Worm (Caenorhabditis elegans): ENCODE results near the gene C09E7.8.

Gene C09E7.8

ce11 chrIII:6606022-6606467 is 47.7 kb upstream of the C09E7.8 start (continued):
- TF ChIP-seq dve-1 (tag; optimal IDR thresholded peaks at IDR 0.05; ENCODE audit: insufficient read depth), result peak; percentile 86
- TF ChIP-seq hlh-11 (tag; optimal IDR thresholded peaks at IDR 0.05), result peak; percentile 86
- peak; percentile 69 for TF ChIP-seq nhr-25 (tag; optimal IDR thresholded peaks at IDR 0.05; ENCODE audit: borderline replicate concordance, insufficient read depth)
- TF ChIP-seq F37D6.2 (tag; optimal IDR thresholded peaks at IDR 0.05), result peak; percentile 35
- TF ChIP-seq F10B5.3 (tag; optimal IDR thresholded peaks at IDR 0.05), result no peak
- TF ChIP-seq nhr-48 (tag; optimal IDR thresholded peaks at IDR 0.05), result peak; percentile 62
- peak; percentile 88 to 94 for TF ChIP-seq mdl-1 (tag; optimal IDR thresholded peaks at IDR 0.05)

- TF ChIP-seq mxl-3 (GFP tag; optimal IDR thresholded peaks at IDR 0.05) (no peak), ZK337.2 (GFP tag; IDR thresholded peaks at IDR 0.05) (0 out of 2 replicates have a peak, but pooled peaks have one; percentile 13)
Observed at ce11 chrIII:6605442-6605992, 47.1 kb upstream of the C09E7.8 start.

ce11 chrIII:6604317-6604716 is 45.9 kb upstream of the C09E7.8 start:
- TF ChIP-seq mep-1 (tag; optimal IDR thresholded peaks at IDR 0.05) (peak; percentile 14), F44E2.7 (GFP tag; IDR thresholded peaks at IDR 0.05) (no peak), pqm-1 (tag; optimal IDR thresholded peaks at IDR 0.05) (peak; percentile 39), Y75B8A.6 (GFP tag; IDR thresholded peaks at IDR 0.05) (no peak), dve-1 (tag; optimal IDR thresholded peaks at IDR 0.05; ENCODE audit: insufficient read depth) (peak; percentile 43), hlh-11 (tag; optimal IDR thresholded peaks at IDR 0.05) (peak; percentile 53), ces-1 (GFP tag; optimal IDR thresholded peaks at IDR 0.05) (no peak), daf-16 (GFP tag; optimal IDR thresholded peaks at IDR 0.05) (no peak), daf-16 (tag; optimal IDR thresholded peaks at IDR 0.05) (peak; percentile 5), nhr-28 (tag; optimal IDR thresholded peaks at IDR 0.05) (peak; percentile 46), lsy-2 (tag; optimal IDR thresholded peaks at IDR 0.05) (peak in 1 of 2 experiments; percentile 19), lin-15B (tag; optimal IDR thresholded peaks at IDR 0.05) (no peak), dmd-8 (GFP tag; IDR thresholded peaks at IDR 0.05) (0 out of 2 replicates have a peak, but pooled peaks have one; percentile 11), hif-1 (tag; optimal IDR thresholded peaks at IDR 0.05) (peak in 1 of 2 experiments; percentile 2), skn-1 (tag; optimal IDR thresholded peaks at IDR 0.05) (no peak), dpl-1 (GFP tag; optimal IDR thresholded peaks at IDR 0.05) (peak; percentile 20), dmd-9 (GFP tag; IDR thresholded peaks at IDR 0.05) (no peak), mes-2 (tag; optimal IDR thresholded peaks at IDR 0.05; ENCODE audit: poor library complexity, severe bottlenecking) (peak; percentile 58)

ce11 chrIII:6603185-6603584 is 44.8 kb upstream of the C09E7.8 start:
- TF ChIP-seq php-3 (GFP tag; IDR thresholded peaks at IDR 0.05), result no peak
- no peak for TF ChIP-seq R02D3.7 (tag; optimal IDR thresholded peaks at IDR 0.05)
- TF ChIP-seq ceh-32 (tag; optimal IDR thresholded peaks at IDR 0.05; ENCODE audit: poor library complexity), result no peak
- no peak for TF ChIP-seq zip-2 (tag; optimal IDR thresholded peaks at IDR 0.05)
- TF ChIP-seq hlh-30 (tag; optimal IDR thresholded peaks at IDR 0.05; ENCODE audit: insufficient read depth), result peak; percentile 82
- TF ChIP-seq aly-2 (tag; optimal IDR thresholded peaks at IDR 0.05), result no peak
- no peak for TF ChIP-seq F37D6.2 (tag; optimal IDR thresholded peaks at IDR 0.05)
- no peak for TF ChIP-seq fos-1 (tag; optimal IDR thresholded peaks at IDR 0.05)
- peak; percentile 37 for TF ChIP-seq nhr-6 (tag; optimal IDR thresholded peaks at IDR 0.05)
- no peak for TF ChIP-seq unc-130 (GFP tag; optimal IDR thresholded peaks at IDR 0.05)
- 0 out of 2 replicates have a peak, but pooled peaks have one; percentile 28 for TF ChIP-seq nhr-42 (GFP tag; IDR thresholded peaks at IDR 0.05)
- peak; percentile 26 for TF ChIP-seq dve-1 (tag; optimal IDR thresholded peaks at IDR 0.05; ENCODE audit: insufficient read depth)

Measured in whole organism, L4 larva.